Worm (Caenorhabditis elegans): ENCODE measurements around the gene ZK287.9.

Gene ZK287.9

DNA sequence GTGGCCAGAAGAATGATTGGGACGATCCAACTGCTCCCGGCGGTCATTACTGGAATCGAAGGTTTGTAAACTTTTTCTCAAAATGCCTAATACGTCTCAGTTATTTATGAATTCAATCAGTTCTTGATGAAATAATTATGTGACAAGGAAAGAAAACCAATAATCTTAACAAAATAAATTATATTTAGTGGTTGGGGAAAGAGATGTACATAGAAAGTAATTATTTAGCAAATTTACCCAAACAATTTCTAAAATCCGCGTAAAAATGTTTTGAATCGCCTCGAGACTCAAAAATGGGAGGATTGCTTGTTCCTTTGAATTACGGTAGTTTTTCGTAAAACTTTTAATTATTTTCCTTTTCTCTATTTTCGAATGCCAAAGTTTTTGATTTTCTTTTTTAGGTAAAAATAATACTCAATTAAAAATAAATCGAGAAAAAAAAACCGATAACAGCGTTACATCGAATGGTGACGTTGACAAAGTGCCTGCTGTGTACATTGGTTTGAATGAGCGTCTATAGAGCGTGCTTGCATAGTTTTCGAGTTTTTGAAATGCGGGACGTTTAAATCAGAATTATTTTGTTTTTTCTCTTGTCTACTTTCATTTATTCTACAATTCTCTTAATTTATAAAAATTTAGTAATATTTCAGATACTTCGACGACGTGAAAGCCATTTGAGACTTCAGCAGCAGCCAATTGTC is 50.5 kb downstream of the ZK287.9 start, which contains the start of the genes aagr-3 and drap-1:
Gene aagr-3, minus strand, starts transcription at position 51 of the 701 bp plus-strand sequence.
Gene drap-1, plus strand, starts transcription at position 645 of the 701 bp plus-strand sequence.
- TF ChIP-seq cog-1 (tag; optimal IDR thresholded peaks at IDR 0.05): no peak
- no peak for TF ChIP-seq klf-2 (GFP tag; conservative IDR thresholded peaks at IDR 0.05)
- no peak for TF ChIP-seq tab-1 (GFP tag; IDR thresholded peaks at IDR 0.05)
- no peak for TF ChIP-seq med-1 (GFP tag; optimal IDR thresholded peaks at IDR 0.05; ENCODE audit: insufficient read depth)
- no peak for TF ChIP-seq T22C8.4 (GFP tag; IDR thresholded peaks at IDR 0.05)
- no peak for TF ChIP-seq ztf-29 (GFP tag; IDR thresholded peaks at IDR 0.05)
- no peak for TF ChIP-seq ref-1 (GFP tag; conservative IDR thresholded peaks at IDR 0.05)
- TF ChIP-seq ztf-23 (GFP tag; IDR thresholded peaks at IDR 0.05): no peak
- TF ChIP-seq flt-1 (GFP tag; IDR thresholded peaks at IDR 0.05): no peak

All from whole organism, midembryonic.